Fruit fly (Drosophila melanogaster) whole organism, embryonic: ENCODE data around the gene CG13131.

Experiments
- Adf1 ChIP-seq: fragments of 200-800 bp; sonication (Bioruptor generic); IDR thresholded peaks from 2 replicates; pipeline ENCODE4 v1.3.6; 2022; ENCODE audit warnings: missing biosample characterization, missing genetic modification characterization
- Antp ChIP-seq: fragments of 200-800 bp; sonication (Bioruptor generic); optimal IDR thresholded peaks from 3 replicates; lab custom pipeline; 2016; ENCODE audit warnings: missing biosample characterization, missing genetic modification characterization
- CG10274 ChIP-seq: fragments of 200-800 bp; sonication (Bioruptor generic); optimal IDR thresholded peaks from 3 replicates; lab custom pipeline; 2017; ENCODE audit warnings: missing biosample characterization, mild to moderate bottlenecking, missing genetic modification characterization
- CG12071 ChIP-seq: fragments of 200-800 bp; sonication (Bioruptor generic); optimal IDR thresholded peaks from 3 replicates; lab custom pipeline; 2018; ENCODE audit warnings: missing biosample characterization, mild to moderate bottlenecking, missing genetic modification characterization
- CG12942 ChIP-seq: fragments of 200-800 bp; sonication (Bioruptor generic); optimal IDR thresholded peaks from 3 replicates; lab custom pipeline; 2016; ENCODE audit warnings: missing biosample characterization, missing genetic modification characterization
- CG13624 ChIP-seq: fragments of 200-800 bp; sonication (Bioruptor generic); optimal IDR thresholded peaks from 2 replicates; lab custom pipeline; 2016; ENCODE audit warnings: missing biosample characterization, missing genetic modification characterization
- CG14441 ChIP-seq: fragments of 200-800 bp; sonication (Bioruptor generic); IDR thresholded peaks from 2 replicates; pipeline ENCODE4 v1.3.6; 2022; ENCODE audit warnings: missing biosample characterization, missing genetic modification characterization
- CG14710 ChIP-seq: fragments of 200-800 bp; sonication (Bioruptor generic); optimal IDR thresholded peaks from 3 replicates; lab custom pipeline; 2019; ENCODE audit warnings: missing biosample characterization, mild to moderate bottlenecking, missing genetic modification characterization, moderate library complexity
- CG1529 ChIP-seq: fragments of 200-800 bp; sonication (Bioruptor generic); optimal IDR thresholded peaks from 3 replicates; lab custom pipeline; 2018; ENCODE audit warnings: missing biosample characterization, missing genetic modification characterization
- CG15514 ChIP-seq: fragments of 200-800 bp; sonication (Bioruptor generic); optimal IDR thresholded peaks from 3 replicates; lab custom pipeline; 2017; ENCODE audit warnings: missing biosample characterization, missing genetic modification characterization, mild to moderate bottlenecking, moderate library complexity, missing genetic modification reagents
- CG16813 ChIP-seq: fragments of 200-800 bp; sonication (Bioruptor generic); IDR thresholded peaks from 3 replicates; pipeline ENCODE4 v1.3.6; 2022; ENCODE audit warnings: missing biosample characterization, missing genetic modification characterization; ENCODE audit not compliant: partially characterized antibody
- CG18619 ChIP-seq: fragments of 200-800 bp; sonication (Bioruptor generic); optimal IDR thresholded peaks from 3 replicates; lab custom pipeline; 2017; ENCODE audit warnings: missing biosample characterization, mild to moderate bottlenecking, missing genetic modification characterization
- CG18764 ChIP-seq: fragments of 200-800 bp; sonication (Bioruptor generic); optimal IDR thresholded peaks from 3 replicates; lab custom pipeline; 2016; ENCODE audit warnings: missing biosample characterization, missing genetic modification characterization
- CG31441 ChIP-seq: fragments of 200-800 bp; sonication (Bioruptor generic); IDR thresholded peaks from 2 replicates; pipeline ENCODE4 v1.3.6; 2022; ENCODE audit warnings: missing biosample characterization, missing genetic modification characterization
- CG32767 ChIP-seq: fragments of 200-800 bp; sonication (Bioruptor generic); IDR thresholded peaks from 2 replicates; pipeline ENCODE4 v1.3.6; 2022; ENCODE audit warnings: missing biosample characterization, missing genetic modification characterization
- CG33213 ChIP-seq: fragments of 200-800 bp; sonication (Bioruptor generic); optimal IDR thresholded peaks from 3 replicates; lab custom pipeline; 2016; ENCODE audit warnings: missing biosample characterization, missing genetic modification characterization
- CG4282 ChIP-seq: fragments of 200-800 bp; sonication (Bioruptor generic); optimal IDR thresholded peaks from 2 replicates; lab custom pipeline; 2016; ENCODE audit warnings: missing biosample characterization, missing genetic modification characterization
- CG4730 ChIP-seq: fragments of 200-800 bp; sonication (Bioruptor generic); IDR thresholded peaks from 2 replicates; pipeline ENCODE4 v1.3.6; 2022; ENCODE audit warnings: missing biosample characterization, missing genetic modification characterization
- CG4820 ChIP-seq: fragments of 200-800 bp; sonication (Bioruptor generic); optimal IDR thresholded peaks from 3 replicates; lab custom pipeline; 2016; ENCODE audit warnings: missing biosample characterization, missing genetic modification characterization
- CG5245 ChIP-seq: fragments of 200-800 bp; sonication (Bioruptor generic); optimal IDR thresholded peaks from 3 replicates; lab custom pipeline; 2016; ENCODE audit warnings: missing biosample characterization, missing genetic modification characterization
- CG5953 ChIP-seq: fragments of 200-800 bp; sonication (Bioruptor generic); IDR thresholded peaks from 2 replicates; pipeline ENCODE4 v1.3.6; 2022; ENCODE audit warnings: missing biosample characterization, missing genetic modification characterization
- CG7963 ChIP-seq: fragments of 200-800 bp; sonication (Bioruptor generic); IDR thresholded peaks from 3 replicates; pipeline ENCODE4 v1.3.6; 2022; ENCODE audit warnings: missing biosample characterization, missing genetic modification characterization; ENCODE audit not compliant: partially characterized antibody
- CG8290 ChIP-seq, 3 experiments: fragments of 200-800 bp; sonication (Bioruptor generic); optimal IDR thresholded peaks; 2 replicates each; lab custom pipeline; 2016 to 2019; ENCODE audit warnings: missing biosample characterization in 3 of 3, missing genetic modification characterization in 3 of 3, mild to moderate bottlenecking in 2 of 3, moderate library complexity in 1 of 3
- CG8924 ChIP-seq: fragments of 200-800 bp; optimal IDR thresholded peaks from 3 replicates; lab custom pipeline; 2019; ENCODE audit warnings: missing biosample characterization, mild to moderate bottlenecking, missing genetic modification characterization, moderate library complexity
- CG9932 ChIP-seq: fragments of 200-800 bp; sonication (Bioruptor generic); IDR thresholded peaks from 2 replicates; pipeline ENCODE4 v1.3.6; 2022; ENCODE audit warnings: missing biosample characterization, missing genetic modification characterization
- Fer3 ChIP-seq: fragments of 200-800 bp; sonication (Bioruptor generic); optimal IDR thresholded peaks from 2 replicates; lab custom pipeline; 2018; ENCODE audit warnings: missing biosample characterization, mild to moderate bottlenecking, missing genetic modification characterization, moderate library complexity
- Gsc ChIP-seq: fragments of 200-800 bp; sonication (Bioruptor generic); IDR thresholded peaks from 2 replicates; pipeline ENCODE4 v1.3.6; 2022; ENCODE audit warnings: missing biosample characterization, missing genetic modification characterization
- Lpt ChIP-seq: fragments of >200 bp; optimal IDR thresholded peaks from 2 replicates; lab custom pipeline; 2018; ENCODE audit warnings: missing biosample characterization, missing genetic modification characterization
- Mes4 ChIP-seq: fragments of 200-800 bp; sonication (Bioruptor generic); optimal IDR thresholded peaks from 2 replicates; lab custom pipeline; 2016; ENCODE audit warnings: missing biosample characterization, missing genetic modification characterization
- NK7.1 ChIP-seq: fragments of 200-800 bp; sonication (Bioruptor generic); optimal IDR thresholded peaks from 3 replicates; lab custom pipeline; 2016; ENCODE audit warnings: missing biosample characterization, missing genetic modification characterization
- Rx ChIP-seq: fragments of 200-800 bp; sonication (Bioruptor generic); IDR thresholded peaks from 2 replicates; pipeline ENCODE4 v1.3.6; 2022; ENCODE audit warnings: missing biosample characterization, missing genetic modification characterization
- ac ChIP-seq: fragments of 200-800 bp; sonication (Bioruptor generic); optimal IDR thresholded peaks from 3 replicates; lab custom pipeline; 2017; ENCODE audit warnings: missing biosample characterization, mild to moderate bottlenecking, missing genetic modification characterization
- ara ChIP-seq: fragments of 200-800 bp; sonication (Bioruptor generic); IDR thresholded peaks from 2 replicates; pipeline ENCODE4 v1.3.6; 2022; ENCODE audit warnings: missing biosample characterization, missing genetic modification characterization
- dysf ChIP-seq: fragments of 200-800 bp; sonication (Bioruptor generic); IDR thresholded peaks from 3 replicates; pipeline ENCODE4 v1.3.6; 2022; ENCODE audit warnings: missing biosample characterization, missing genetic modification characterization
- ems ChIP-seq: fragments of 200-800 bp; sonication (Bioruptor generic); optimal IDR thresholded peaks from 3 replicates; lab custom pipeline; 2016; ENCODE audit warnings: missing biosample characterization, missing genetic modification characterization
- fd96Cb ChIP-seq: fragments of 200-800 bp; sonication (Bioruptor generic); optimal IDR thresholded peaks from 2 replicates; lab custom pipeline; 2018; ENCODE audit warnings: missing biosample characterization, mild to moderate bottlenecking, missing genetic modification characterization, moderate library complexity
- gcm ChIP-seq: fragments of 200-800 bp; sonication (Bioruptor generic); optimal IDR thresholded peaks from 2 replicates; lab custom pipeline; 2019; ENCODE audit warnings: missing biosample characterization, mild to moderate bottlenecking, missing genetic modification characterization, moderate library complexity
- gfzf ChIP-seq: fragments of 200-800 bp; sonication (Bioruptor generic); optimal IDR thresholded peaks from 2 replicates; lab custom pipeline; 2016; ENCODE audit warnings: missing biosample characterization, mild to moderate bottlenecking, missing genetic modification characterization, moderate library complexity
- inv ChIP-seq: fragments of 200-800 bp; sonication (Bioruptor generic); IDR thresholded peaks from 2 replicates; pipeline ENCODE4 v1.3.6; 2022; ENCODE audit warnings: missing biosample characterization, missing genetic modification characterization; ENCODE audit not compliant: partially characterized antibody
- jigr1 ChIP-seq: fragments of 200-800 bp; sonication (Bioruptor generic); IDR thresholded peaks from 3 replicates; pipeline ENCODE4 v1.3.6; 2022; ENCODE audit warnings: missing biosample characterization, missing genetic modification characterization
- ken ChIP-seq: fragments of 200-800 bp; sonication (Bioruptor generic); IDR thresholded peaks from 3 replicates; pipeline ENCODE4 v1.3.6; 2022; ENCODE audit warnings: missing biosample characterization, missing genetic modification characterization
- kni ChIP-seq: fragments of 200-800 bp; sonication (Bioruptor generic); optimal IDR thresholded peaks from 3 replicates; lab custom pipeline; 2017; ENCODE audit warnings: mild to moderate bottlenecking, missing biosample characterization, missing genetic modification reagents, missing genetic modification characterization
- lbe ChIP-seq: fragments of 200-800 bp; sonication (Bioruptor generic); optimal IDR thresholded peaks from 2 replicates; lab custom pipeline; 2016; ENCODE audit warnings: missing biosample characterization, mild to moderate bottlenecking, missing genetic modification characterization
- pho ChIP-seq: fragments of 200-800 bp; sonication (Bioruptor generic); optimal IDR thresholded peaks from 2 replicates; lab custom pipeline; 2016; ENCODE audit warnings: missing biosample characterization, missing genetic modification characterization
- pnt ChIP-seq: fragments of 200-800 bp; sonication (Bioruptor generic); optimal IDR thresholded peaks from 3 replicates; lab custom pipeline; 2016; ENCODE audit warnings: missing biosample characterization, missing genetic modification characterization
- schlank ChIP-seq: fragments of 200-800 bp; sonication (Bioruptor generic); optimal IDR thresholded peaks from 2 replicates; lab custom pipeline; 2018; ENCODE audit warnings: missing biosample characterization, mild to moderate bottlenecking, missing genetic modification characterization
- slbo ChIP-seq: fragments of 200-800 bp; sonication (Bioruptor generic); IDR thresholded peaks from 2 replicates; pipeline ENCODE4 v1.3.6; 2022; ENCODE audit warnings: missing biosample characterization, missing genetic modification characterization
- tll ChIP-seq, 2 experiments: fragments of 200-800 bp in 1 of 2; fragments of >200 bp in 1 of 2; sonication (Bioruptor generic) in 1 of 2; optimal IDR thresholded peaks; 2 replicates each; lab custom pipeline; 2017 to 2019; ENCODE audit warnings: missing biosample characterization in 2 of 2, missing genetic modification characterization in 2 of 2, mild to moderate bottlenecking in 1 of 2, moderate library complexity in 1 of 2
- tna ChIP-seq: fragments of 200-800 bp; sonication (Bioruptor generic); IDR thresholded peaks from 2 replicates; pipeline ENCODE4 v1.3.6; 2022; ENCODE audit warnings: missing biosample characterization, missing genetic modification characterization; ENCODE audit not compliant: partially characterized antibody
- trh ChIP-seq: fragments of 200-800 bp; sonication (Bioruptor generic); optimal IDR thresholded peaks from 2 replicates; lab custom pipeline; 2016; ENCODE audit warnings: missing biosample characterization, missing genetic modification characterization
- zen ChIP-seq: fragments of 200-800 bp; sonication (Bioruptor generic); optimal IDR thresholded peaks from 3 replicates; lab custom pipeline; 2018; ENCODE audit warnings: missing biosample characterization, mild to moderate bottlenecking, missing genetic modification characterization, moderate library complexity

CG13131 gene

DNA sequence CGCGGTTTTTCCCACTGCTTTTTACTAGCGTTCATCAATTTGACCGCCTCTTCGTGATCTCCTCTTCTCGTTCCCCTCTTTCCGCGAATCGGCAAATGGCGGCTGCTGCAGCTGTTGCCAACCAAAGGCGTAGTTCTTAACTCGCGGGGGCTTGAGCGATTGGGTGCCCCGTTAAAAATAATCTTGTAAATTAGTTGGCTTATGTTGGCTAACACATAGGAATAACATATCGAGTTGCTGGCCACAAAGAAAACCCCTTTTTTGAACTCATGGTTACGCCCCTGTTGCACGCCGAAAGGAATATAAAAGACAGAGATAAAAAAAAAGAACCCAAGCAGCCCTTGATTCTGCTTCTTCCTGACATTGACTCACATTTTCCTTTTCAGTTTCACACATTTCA lies 40.0 kb upstream of the CG13131 start (continued):
- no peak for TF ChIP-seq inv
- no peak for TF ChIP-seq pho (GFP tag; lab: Kevin White, UChicago)
- TF ChIP-seq jigr1 (GFP tag; lab: Robert Waterston, UW) = 0 out of 3 replicates have a peak, but pooled peaks have one; percentile 70
- peak; percentile 63 for TF ChIP-seq CG14710
- no peak for TF ChIP-seq tna (GFP tag; lab: Robert Waterston, UW)
- peak; percentile 43 for TF ChIP-seq CG1529 (GFP tag; lab: Kevin White, UChicago)
- TF ChIP-seq Adf1 (GFP tag; lab: Robert Waterston, UW) = no peak
- no peak for TF ChIP-seq CG8290 (GFP tag; optimal IDR thresholded peaks at IDR 0.05; lab: Kevin White, UChicago)
- TF ChIP-seq CG8290 (tag; optimal IDR thresholded peaks at IDR 0.05; lab: Kevin White, UChicago) = peak in 1 of 2 experiments; percentile 77
- TF ChIP-seq CG16813 = no peak
- no peak for TF ChIP-seq Lpt (GFP tag; lab: Kevin White, UChicago)
- TF ChIP-seq CG32767 = peak; percentile 67
- TF ChIP-seq slbo (GFP tag; lab: Robert Waterston, UW) = peak; percentile 79
- TF ChIP-seq CG31441 (GFP tag; lab: Robert Waterston, UW) = peak; percentile 62; the same call in 1 of the 2 replicates
- TF ChIP-seq ara (GFP tag; lab: Robert Waterston, UW) = peak; percentile 89
- peak; percentile 87 for TF ChIP-seq fd96Cb (tag; lab: Kevin White, UChicago)
- peak; percentile 13 for TF ChIP-seq CG4282 (GFP tag; lab: Kevin White, UChicago)
- TF ChIP-seq CG15514 (GFP tag; lab: Kevin White, UChicago) = no peak
- peak; percentile 88 for TF ChIP-seq lbe (GFP tag; lab: Kevin White, UChicago)
- TF ChIP-seq Antp = peak; percentile 84
- TF ChIP-seq CG10274 (GFP tag; lab: Kevin White, UChicago) = no peak
- TF ChIP-seq CG5245 (GFP tag; lab: Kevin White, UChicago) = peak; percentile 62
- peak; percentile 45 for TF ChIP-seq Fer3 (tag; lab: Kevin White, UChicago)
- peak; percentile 91 for TF ChIP-seq ken (GFP tag; lab: Robert Waterston, UW)
- TF ChIP-seq CG8924 (tag; lab: Kevin White, UChicago) = peak; percentile 35
- no peak for TF ChIP-seq kni (GFP tag; lab: Kevin White, UChicago)
- TF ChIP-seq trh (GFP tag; lab: Kevin White, UChicago) = peak; percentile 10
- peak; percentile 85 for TF ChIP-seq CG14441 (GFP tag; lab: Robert Waterston, UW)
- TF ChIP-seq CG9932 (GFP tag; lab: Robert Waterston, UW) = peak; percentile 49
- peak; percentile 81 for TF ChIP-seq Rx (GFP tag; lab: Robert Waterston, UW)
- TF ChIP-seq CG18619 (GFP tag; lab: Kevin White, UChicago) = peak; percentile 6
- TF ChIP-seq tll (GFP tag; optimal IDR thresholded peaks at IDR 0.05; lab: Kevin White, UChicago) = no peak
- TF ChIP-seq zen = peak; percentile 56
- TF ChIP-seq ems (GFP tag; lab: Kevin White, UChicago) = peak; percentile 54
- peak; percentile 62 for TF ChIP-seq CG12942 (GFP tag; lab: Kevin White, UChicago)
- TF ChIP-seq schlank (tag; lab: Kevin White, UChicago) = no peak
- TF ChIP-seq ac (GFP tag; lab: Kevin White, UChicago) = peak; percentile 19
- TF ChIP-seq CG12071 = peak; percentile 9
- no peak for TF ChIP-seq CG7963 (GFP tag; lab: Robert Waterston, UW)
- TF ChIP-seq pnt (GFP tag; lab: Kevin White, UChicago) = peak; percentile 84
- peak; percentile 36 for TF ChIP-seq CG18764 (GFP tag; lab: Kevin White, UChicago)
- peak; percentile 67 for TF ChIP-seq CG33213 (GFP tag; lab: Kevin White, UChicago)
- TF ChIP-seq gfzf (GFP tag; lab: Kevin White, UChicago) = no peak
- TF ChIP-seq dysf (GFP tag; lab: Robert Waterston, UW) = peak; percentile 80
- TF ChIP-seq NK7.1 (GFP tag; lab: Kevin White, UChicago) = peak; percentile 60
- TF ChIP-seq Gsc (GFP tag; lab: Robert Waterston, UW) = peak; percentile 61
- TF ChIP-seq CG4820 (GFP tag; lab: Kevin White, UChicago) = peak; percentile 66
- peak; percentile 65 for TF ChIP-seq Mes4 (GFP tag; lab: Kevin White, UChicago)
- peak; percentile 71 for TF ChIP-seq CG5953
- peak; percentile 40 for TF ChIP-seq CG13624 (GFP tag; lab: Kevin White, UChicago)
- TF ChIP-seq gcm (GFP tag; lab: Kevin White, UChicago) = no peak
- TF ChIP-seq CG4730 (GFP tag; lab: Robert Waterston, UW) = peak; percentile 76
